Worm (Caenorhabditis elegans) whole organism, early embryonic: ENCODE data around the gene C14C10.10.

Experiments used
- B0310.2 ChIP-seq: sonication (generic microtip); optimal IDR thresholded peaks from 2 replicates; lab custom pipeline; 2016; ENCODE audit warnings: mild to moderate bottlenecking, missing genetic modification characterization, missing compliant biosample characterization
- F13C5.2 ChIP-seq: sonication (generic microtip); optimal IDR thresholded peaks from 2 replicates; lab custom pipeline; 2017; ENCODE audit warnings: mild to moderate bottlenecking, missing genetic modification characterization, inconsistent platforms, missing compliant biosample characterization
- aly-1 ChIP-seq: sonication (generic microtip); optimal IDR thresholded peaks from 2 replicates; lab custom pipeline; 2016; ENCODE audit warnings: missing genetic modification characterization, missing compliant biosample characterization
- ama-1 ChIP-seq: fragments of 150-350 bp; optimal IDR thresholded peaks from 2 replicates; lab custom pipeline; 2014
- ceh-13 ChIP-seq: fragments of 200-800 bp; sonication (Bioruptor generic); optimal IDR thresholded peaks from 2 replicates; lab custom pipeline; 2018; ENCODE audit warnings: mild to moderate bottlenecking, missing genetic modification characterization, missing compliant biosample characterization
- ceh-36 ChIP-seq: sonication (generic microtip); optimal IDR thresholded peaks from 2 replicates; lab custom pipeline; 2016; ENCODE audit warnings: missing genetic modification characterization, inconsistent platforms, missing compliant biosample characterization
- ets-7 ChIP-seq: sonication (generic microtip); optimal IDR thresholded peaks from 2 replicates; lab custom pipeline; 2016; ENCODE audit warnings: missing genotype, missing genetic modification characterization, missing compliant biosample characterization
- flt-1 ChIP-seq: fragments of 200-800 bp; sonication (Bioruptor generic); IDR thresholded peaks from 2 replicates; pipeline ENCODE4 v1.3.6; 2022; ENCODE audit warnings: missing genetic modification characterization, missing compliant biosample characterization
- hmbx-1 ChIP-seq: sonication (generic microtip); optimal IDR thresholded peaks from 2 replicates; lab custom pipeline; 2016; ENCODE audit warnings: mild to moderate bottlenecking, missing genetic modification characterization, missing compliant biosample characterization
- hmg-4 ChIP-seq: fragments of 200-800 bp; sonication (Bioruptor generic); optimal IDR thresholded peaks from 2 replicates; lab custom pipeline; 2018; ENCODE audit warnings: mild to moderate bottlenecking, missing genetic modification characterization, missing compliant biosample characterization
- hnd-1 ChIP-seq: sonication (generic microtip); optimal IDR thresholded peaks from 2 replicates; lab custom pipeline; 2016; ENCODE audit warnings: missing genetic modification characterization, missing compliant biosample characterization
- pes-1 ChIP-seq: fragments of 200-800 bp; sonication (Bioruptor generic); IDR thresholded peaks from 2 replicates; pipeline ENCODE4 v1.3.6; 2022; ENCODE audit warnings: missing genetic modification reagents, missing genetic modification characterization, missing compliant biosample characterization
- scrt-1 ChIP-seq: fragments of 200-800 bp; sonication (Bioruptor generic); IDR thresholded peaks from 2 replicates; pipeline ENCODE4 v1.3.6; 2022; ENCODE audit warnings: missing genetic modification characterization, missing compliant biosample characterization
- sea-1 ChIP-seq: fragments of 200-800 bp; sonication (Bioruptor generic); conservative IDR thresholded peaks from 2 replicates; pipeline ENCODE4 v1.3.6; 2022; ENCODE audit warnings: missing genetic modification characterization, missing compliant biosample characterization
- tbx-11 ChIP-seq: fragments of 200-800 bp; sonication (Bioruptor generic); IDR thresholded peaks from 2 replicates; pipeline ENCODE4 v1.3.6; 2022; ENCODE audit warnings: missing genetic modification characterization, missing compliant biosample characterization
- tbx-37 ChIP-seq: fragments of 200-800 bp; sonication (Bioruptor generic); conservative IDR thresholded peaks from 2 replicates; pipeline ENCODE4 v1.3.6; 2022; ENCODE audit warnings: missing genetic modification reagents, missing genetic modification characterization, missing compliant biosample characterization
- tra-4 ChIP-seq: sonication (generic microtip); optimal IDR thresholded peaks from 2 replicates; lab custom pipeline; 2017; ENCODE audit warnings: missing genetic modification characterization, missing compliant biosample characterization

Gene C14C10.10

DNA sequence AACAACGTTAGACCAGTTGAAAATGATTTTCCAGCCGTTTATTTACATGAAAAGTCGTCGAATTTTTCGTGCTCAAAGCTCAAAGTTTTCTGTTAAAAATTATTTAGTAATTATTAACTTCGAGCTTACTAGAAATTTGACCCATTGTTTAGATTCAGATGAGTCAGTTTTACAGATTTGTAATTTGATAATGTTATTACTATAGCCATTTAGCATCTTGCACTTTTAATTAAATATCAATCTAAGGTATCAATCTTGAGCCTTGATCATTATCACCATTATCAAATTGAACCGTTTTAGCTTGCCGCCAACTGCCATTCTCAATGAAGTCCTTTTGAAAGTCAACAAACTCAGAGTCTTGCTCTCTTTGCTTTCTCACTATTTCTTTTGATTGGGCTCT is 10.6 kb upstream of the C14C10.10 start, which contains the start of gene ZC116.1:
Gene ZC116.1, plus strand, starts transcription at position 301 of the 400 bp plus-strand sequence.
- no peak for TF ChIP-seq ceh-13 (GFP tag; lab: Kevin White, UChicago)
- TF ChIP-seq flt-1 = no peak
- TF ChIP-seq scrt-1 (GFP tag; lab: Robert Waterston, UW) = no peak
- no peak for TF ChIP-seq B0310.2
- TF ChIP-seq ceh-36 (tag; lab: Kevin White, UChicago) = no peak
- TF ChIP-seq tbx-11 (GFP tag; lab: Robert Waterston, UW) = no peak
- no peak for TF ChIP-seq ets-7 (tag; lab: Kevin White, UChicago)
- no peak for TF ChIP-seq tbx-37 (GFP tag; lab: Robert Waterston, UW)
- no peak for TF ChIP-seq hmbx-1 (tag; lab: Kevin White, UChicago)
- no peak for TF ChIP-seq F13C5.2 (tag; lab: Kevin White, UChicago)
- no peak for TF ChIP-seq hmg-4 (GFP tag; lab: Kevin White, UChicago)
- no peak for TF ChIP-seq tra-4 (tag; lab: Kevin White, UChicago)
- TF ChIP-seq sea-1 = no peak
- no peak for TF ChIP-seq hnd-1 (tag; lab: Kevin White, UChicago)

ce11 chrV:12608857-12609256 is 9.9 kb upstream of the C14C10.10 start, which contains the start of gene ZC116.5:
TSS of gene ZC116.5 (minus strand) at chrV:12608957.
- no peak for TF ChIP-seq tbx-11 (GFP tag; lab: Robert Waterston, UW)
- no peak for TF ChIP-seq hnd-1 (tag; lab: Kevin White, UChicago)
- TF ChIP-seq hmg-4 (GFP tag; lab: Kevin White, UChicago) = no peak
- no peak for TF ChIP-seq tbx-37 (GFP tag; lab: Robert Waterston, UW)
- TF ChIP-seq B0310.2 = no peak

DNA sequence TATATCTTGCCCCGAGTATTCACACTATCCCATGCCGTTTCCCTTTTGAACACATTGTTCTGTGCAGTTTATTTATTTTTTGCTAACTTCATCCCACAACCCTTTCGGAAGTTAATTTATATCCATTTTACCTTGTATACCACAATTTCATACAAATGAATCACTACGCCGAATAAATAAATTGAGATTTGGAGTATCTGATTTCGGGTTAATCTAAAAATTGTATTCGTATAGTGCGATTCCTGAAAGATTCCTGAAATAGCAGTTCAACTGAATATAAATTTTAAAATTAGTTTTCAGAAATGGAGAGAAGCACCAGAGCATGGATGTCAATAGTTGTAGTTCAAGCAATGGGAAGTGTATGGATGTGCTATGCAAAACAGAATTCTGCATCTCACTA is 8.2 kb upstream of the C14C10.10 start, which contains the start of gene erg-28:
Gene erg-28, plus strand, starts transcription at position 301 of the 400 bp plus-strand sequence.
- TF ChIP-seq sea-1 (no peak), pes-1 (GFP tag; lab: Robert Waterston, UW) (no peak), hmbx-1 (tag; lab: Kevin White, UChicago) (no peak), B0310.2 (no peak)

ce11 chrV:12601835-12602234 is 2.9 kb upstream of the C14C10.10 start:
- TF ChIP-seq B0310.2 = no peak
- TF ChIP-seq F13C5.2 (tag; lab: Kevin White, UChicago) = no peak
- TF ChIP-seq tbx-37 (GFP tag; lab: Robert Waterston, UW) = no peak
- no peak for TF ChIP-seq scrt-1 (GFP tag; lab: Robert Waterston, UW)
- TF ChIP-seq hnd-1 (tag; lab: Kevin White, UChicago) = no peak
- no peak for TF ChIP-seq sea-1
- no peak for TF ChIP-seq ets-7 (tag; lab: Kevin White, UChicago)
- TF ChIP-seq ceh-13 (GFP tag; lab: Kevin White, UChicago) = no peak
- no peak for TF ChIP-seq pes-1 (GFP tag; lab: Robert Waterston, UW)
- no peak for TF ChIP-seq hmg-4 (GFP tag; lab: Kevin White, UChicago)
- TF ChIP-seq ceh-36 (tag; lab: Kevin White, UChicago) = no peak
- TF ChIP-seq hmbx-1 (tag; lab: Kevin White, UChicago) = no peak
- no peak for TF ChIP-seq tbx-11 (GFP tag; lab: Robert Waterston, UW)
- TF ChIP-seq aly-1 (tag; lab: Kevin White, UChicago) = no peak
- TF ChIP-seq flt-1 = no peak

ce11 chrV:12599510-12600242 is 748 bp upstream of the C14C10.10 start, which contains the start of gene C14C10.5:
TSS of gene C14C10.5 (plus strand) at chrV:12600192.
- TF ChIP-seq ceh-36 (tag; lab: Kevin White, UChicago) (no peak), F13C5.2 (tag; lab: Kevin White, UChicago) (no peak), sea-1 (no peak), ceh-13 (GFP tag; lab: Kevin White, UChicago) (no peak), tbx-37 (GFP tag; lab: Robert Waterston, UW) (no peak), flt-1 (no peak), tra-4 (tag; lab: Kevin White, UChicago) (no peak), ets-7 (tag; lab: Kevin White, UChicago) (no peak), pes-1 (GFP tag; lab: Robert Waterston, UW) (no peak), scrt-1 (GFP tag; lab: Robert Waterston, UW) (no peak), tbx-11 (GFP tag; lab: Robert Waterston, UW) (no peak), B0310.2 (no peak), hnd-1 (tag; lab: Kevin White, UChicago) (no peak), ama-1 (lab: Kevin White, UChicago) (no peak), hmg-4 (GFP tag; lab: Kevin White, UChicago) (no peak), aly-1 (tag; lab: Kevin White, UChicago) (no peak), hmbx-1 (tag; lab: Kevin White, UChicago) (no peak)

- peak; percentile 45 for TF ChIP-seq ceh-36 (tag; lab: Kevin White, UChicago)
- no peak for TF ChIP-seq tbx-11 (GFP tag; lab: Robert Waterston, UW)
- TF ChIP-seq pes-1 (GFP tag; lab: Robert Waterston, UW) = no peak; the same call in 1 of the 2 replicates
- peak; percentile 47 for TF ChIP-seq tbx-37 (GFP tag; lab: Robert Waterston, UW)
- peak; percentile 76 for TF ChIP-seq flt-1
- no peak for TF ChIP-seq ama-1 (lab: Kevin White, UChicago)
- TF ChIP-seq scrt-1 (GFP tag; lab: Robert Waterston, UW) = peak; percentile 71
- peak; percentile 77 for TF ChIP-seq sea-1
- peak; percentile 62 for TF ChIP-seq ceh-13 (GFP tag; lab: Kevin White, UChicago)
- peak; percentile 30 for TF ChIP-seq hnd-1 (tag; lab: Kevin White, UChicago)
- TF ChIP-seq F13C5.2 (tag; lab: Kevin White, UChicago) = peak; percentile 85
- peak; percentile 65 for TF ChIP-seq tra-4 (tag; lab: Kevin White, UChicago)
- TF ChIP-seq ets-7 (tag; lab: Kevin White, UChicago) = peak; percentile 19
- peak; percentile 42 for TF ChIP-seq B0310.2
- peak; percentile 90 for TF ChIP-seq hmg-4 (GFP tag; lab: Kevin White, UChicago)
- TF ChIP-seq hmbx-1 (tag; lab: Kevin White, UChicago) = peak; percentile 43
- peak; percentile 80 for TF ChIP-seq aly-1 (tag; lab: Kevin White, UChicago)
These were observed 2.1 kb downstream of the C14C10.10 start for ce11 chrV:12596795-12597194.
